Fruit fly (Drosophila melanogaster) whole organism, prepupa: Measurements from ENCODE around the gene Rpt6R.

Experiments used
- CG10631 ChIP-seq: fragments of 200-800 bp; sonication (Bioruptor generic); optimal IDR thresholded peaks from 2 replicates; lab custom pipeline; 2016; ENCODE audit warnings: missing biosample characterization, missing genetic modification characterization
- CG10669 ChIP-seq: fragments of 200-800 bp; sonication (Bioruptor generic); optimal IDR thresholded peaks from 3 replicates; lab custom pipeline; 2018; ENCODE audit warnings: missing biosample characterization, mild to moderate bottlenecking, missing genetic modification characterization, moderate library complexity
- CG11294 ChIP-seq: fragments of 200-800 bp; sonication (Bioruptor generic); IDR thresholded peaks from 2 replicates; pipeline ENCODE4 v1.3.6; 2022; ENCODE audit warnings: missing biosample characterization, missing genetic modification characterization
- CG11762 ChIP-seq: fragments of 200-800 bp; sonication (Bioruptor generic); optimal IDR thresholded peaks from 3 replicates; lab custom pipeline; 2016; ENCODE audit warnings: missing biosample characterization, missing genetic modification characterization; ENCODE audit not compliant: insufficient read depth
- CG11902 ChIP-seq: fragments of 200-800 bp; sonication (Bioruptor generic); optimal IDR thresholded peaks from 3 replicates; lab custom pipeline; 2016; ENCODE audit warnings: missing biosample characterization, missing genetic modification characterization
- CG15336 ChIP-seq: fragments of 200-800 bp; sonication (Bioruptor generic); IDR thresholded peaks from 2 replicates; pipeline ENCODE4 v1.3.6; 2022; ENCODE audit warnings: missing biosample characterization, missing genetic modification characterization
- CG32006 ChIP-seq: fragments of 200-800 bp; sonication (Bioruptor generic); optimal IDR thresholded peaks from 3 replicates; lab custom pipeline; 2017; ENCODE audit warnings: missing biosample characterization, mild to moderate bottlenecking, missing genetic modification characterization
- CG34406 ChIP-seq: fragments of 200-800 bp; sonication (Bioruptor generic); optimal IDR thresholded peaks from 3 replicates; lab custom pipeline; 2016; ENCODE audit warnings: missing biosample characterization, missing genetic modification characterization
- CG3919 ChIP-seq: fragments of 200-800 bp; sonication (Bioruptor generic); optimal IDR thresholded peaks from 3 replicates; lab custom pipeline; 2016; ENCODE audit warnings: missing biosample characterization, missing genetic modification characterization
- CG4318 ChIP-seq: fragments of 200-800 bp; sonication (Bioruptor generic); optimal IDR thresholded peaks from 3 replicates; lab custom pipeline; 2017; ENCODE audit warnings: missing biosample characterization, mild to moderate bottlenecking, missing genetic modification characterization
- CG6163 ChIP-seq: fragments of 200-800 bp; sonication (Bioruptor generic); IDR thresholded peaks from 3 replicates; pipeline ENCODE4 v1.3.6; 2022; ENCODE audit warnings: missing biosample characterization, missing genetic modification characterization
- CG6276 ChIP-seq: fragments of 200-800 bp; sonication (Bioruptor generic); optimal IDR thresholded peaks from 2 replicates; lab custom pipeline; 2017; ENCODE audit warnings: missing biosample characterization, mild to moderate bottlenecking, missing genetic modification characterization
- CG6792 ChIP-seq: fragments of 200-800 bp; sonication (Bioruptor generic); optimal IDR thresholded peaks from 3 replicates; lab custom pipeline; 2016; ENCODE audit warnings: missing biosample characterization, missing genetic modification characterization
- CG6808 ChIP-seq: fragments of 200-800 bp; sonication (Bioruptor generic); optimal IDR thresholded peaks from 3 replicates; lab custom pipeline; 2017; ENCODE audit warnings: missing biosample characterization, missing genetic modification characterization, mild to moderate bottlenecking, moderate library complexity, missing genetic modification reagents
- CG8119 ChIP-seq: fragments of 200-800 bp; sonication (Bioruptor generic); IDR thresholded peaks from 3 replicates; pipeline ENCODE4 v1.3.6; 2022; ENCODE audit warnings: missing biosample characterization, missing genetic modification characterization
- CG8632 ChIP-seq: fragments of 200-800 bp; sonication (Bioruptor generic); optimal IDR thresholded peaks from 3 replicates; lab custom pipeline; 2016; ENCODE audit warnings: missing biosample characterization, missing genetic modification characterization
- CG9139 ChIP-seq: fragments of 200-800 bp; sonication (Bioruptor generic); optimal IDR thresholded peaks from 3 replicates; lab custom pipeline; 2017; ENCODE audit warnings: missing biosample characterization, mild to moderate bottlenecking, missing genetic modification characterization
- Eip75B ChIP-seq: fragments of 200-800 bp; sonication (Bioruptor generic); optimal IDR thresholded peaks from 3 replicates; lab custom pipeline; 2016; ENCODE audit warnings: missing biosample characterization, missing genetic modification characterization
- Eip78C ChIP-seq: fragments of 200-800 bp; sonication (Bioruptor generic); peaks from one replicate; lab custom pipeline; 2016; ENCODE audit warnings: missing biosample characterization, missing genetic modification characterization
- Ets21C ChIP-seq: fragments of 200-800 bp; sonication (Bioruptor generic); optimal IDR thresholded peaks from 3 replicates; lab custom pipeline; 2016; ENCODE audit warnings: missing biosample characterization, missing genetic modification characterization
- Gug ChIP-seq: fragments of 200-800 bp; sonication (Bioruptor generic); IDR thresholded peaks from 2 replicates; pipeline ENCODE4 v1.3.6; 2022; ENCODE audit warnings: missing biosample characterization, missing genetic modification characterization
- Hr39 ChIP-seq: fragments of 200-800 bp; sonication (Bioruptor generic); optimal IDR thresholded peaks from 2 replicates; lab custom pipeline; 2016; ENCODE audit warnings: missing biosample characterization, missing genetic modification characterization
- Hr4 ChIP-seq: fragments of 200-800 bp; sonication (Bioruptor generic); optimal IDR thresholded peaks from 3 replicates; lab custom pipeline; 2016; ENCODE audit warnings: missing biosample characterization, missing genetic modification characterization
- Lpt ChIP-seq: fragments of 200-800 bp; sonication (Bioruptor generic); optimal IDR thresholded peaks from 3 replicates; lab custom pipeline; 2016; ENCODE audit warnings: missing biosample characterization, missing genetic modification characterization
- Met ChIP-seq: fragments of 200-800 bp; sonication (Bioruptor generic); optimal IDR thresholded peaks from 3 replicates; lab custom pipeline; 2016; ENCODE audit warnings: missing biosample characterization, missing genetic modification characterization
- OdsH ChIP-seq: fragments of 200-800 bp; sonication (Bioruptor generic); optimal IDR thresholded peaks from 3 replicates; lab custom pipeline; 2016; ENCODE audit warnings: missing biosample characterization, missing genetic modification characterization
- Smox ChIP-seq: fragments of 200-800 bp; sonication (Bioruptor generic); optimal IDR thresholded peaks from 3 replicates; lab custom pipeline; 2016; ENCODE audit warnings: missing biosample characterization, missing genetic modification characterization
- Sox102F ChIP-seq: fragments of 200-800 bp; sonication (Bioruptor generic); optimal IDR thresholded peaks from 2 replicates; lab custom pipeline; 2016; ENCODE audit warnings: missing biosample characterization, mild to moderate bottlenecking, missing genetic modification characterization
- Sox14 ChIP-seq: fragments of 200-800 bp; sonication (Bioruptor generic); optimal IDR thresholded peaks from 3 replicates; lab custom pipeline; 2016; ENCODE audit warnings: missing biosample characterization, missing genetic modification characterization
- Sox15 ChIP-seq: fragments of 200-800 bp; sonication (Bioruptor generic); optimal IDR thresholded peaks from 3 replicates; lab custom pipeline; 2016; ENCODE audit warnings: missing biosample characterization, missing genetic modification characterization
- acj6 ChIP-seq: fragments of 200-800 bp; sonication (Bioruptor generic); optimal IDR thresholded peaks from 3 replicates; lab custom pipeline; 2016; ENCODE audit warnings: missing biosample characterization, missing genetic modification characterization
- cyc ChIP-seq: fragments of 200-800 bp; sonication (Bioruptor generic); optimal IDR thresholded peaks from 3 replicates; lab custom pipeline; 2016; ENCODE audit warnings: missing biosample characterization, missing genetic modification characterization
- eg ChIP-seq: fragments of 200-800 bp; sonication (Bioruptor generic); IDR thresholded peaks from 3 replicates; pipeline ENCODE4 v1.3.6; 2022; ENCODE audit warnings: missing biosample characterization, missing genetic modification characterization
- esn ChIP-seq: fragments of 200-800 bp; sonication (Bioruptor generic); optimal IDR thresholded peaks from 2 replicates; lab custom pipeline; 2016; ENCODE audit warnings: missing biosample characterization, mild to moderate bottlenecking, missing genetic modification characterization, moderate library complexity
- fd85E ChIP-seq: fragments of 200-800 bp; sonication (Bioruptor generic); optimal IDR thresholded peaks from 3 replicates; lab custom pipeline; 2016; ENCODE audit warnings: missing biosample characterization, missing genetic modification characterization
- fkh ChIP-seq: fragments of 200-800 bp; sonication (Bioruptor generic); optimal IDR thresholded peaks from 3 replicates; lab custom pipeline; 2017; ENCODE audit warnings: missing biosample characterization, mild to moderate bottlenecking, missing genetic modification characterization, moderate library complexity
- lz ChIP-seq: fragments of 200-800 bp; sonication (Bioruptor generic); optimal IDR thresholded peaks from 3 replicates; lab custom pipeline; 2016; ENCODE audit warnings: missing biosample characterization, missing genetic modification characterization
- net ChIP-seq: fragments of 200-800 bp; sonication (Bioruptor generic); optimal IDR thresholded peaks from 3 replicates; lab custom pipeline; 2016; ENCODE audit warnings: missing biosample characterization, missing genetic modification characterization
- pdm3 ChIP-seq: fragments of 200-800 bp; sonication (Bioruptor generic); optimal IDR thresholded peaks from 3 replicates; lab custom pipeline; 2016; ENCODE audit warnings: missing biosample characterization, missing genetic modification characterization
- spab ChIP-seq: fragments of 200-800 bp; sonication (Bioruptor generic); optimal IDR thresholded peaks from 2 replicates; lab custom pipeline; 2017; ENCODE audit warnings: missing biosample characterization, mild to moderate bottlenecking, missing genetic modification characterization, missing genetic modification reagents
- ss ChIP-seq, 2 experiments: fragments of 200-800 bp; sonication (Bioruptor generic); optimal IDR thresholded peaks; 2 replicates in 1 of 2; 3 replicates in 1 of 2; lab custom pipeline; 2017 to 2018; ENCODE audit warnings: mild to moderate bottlenecking in 2 of 2, missing biosample characterization in 2 of 2, missing genetic modification characterization in 2 of 2, moderate library complexity in 1 of 2
- svp ChIP-seq: fragments of 200-800 bp; sonication (Bioruptor generic); peaks from one replicate; lab custom pipeline; 2016; ENCODE audit warnings: missing biosample characterization, missing genetic modification characterization
- topi ChIP-seq: fragments of 200-800 bp; sonication (Bioruptor generic); optimal IDR thresholded peaks from 3 replicates; lab custom pipeline; 2016; ENCODE audit warnings: missing biosample characterization, missing genetic modification characterization
- vri ChIP-seq: fragments of 200-800 bp; sonication (Bioruptor generic); optimal IDR thresholded peaks from 3 replicates; lab custom pipeline; 2016; ENCODE audit warnings: missing biosample characterization, mild to moderate bottlenecking, missing genetic modification characterization

The Rpt6R gene

dm6 chr3R:30567215-30567614 is 16.3 kb downstream of the Rpt6R start (continued):
- no peak for TF ChIP-seq vri (GFP tag; lab: Kevin White, UChicago)
- TF ChIP-seq lz (GFP tag; lab: Kevin White, UChicago): peak; percentile 29
- TF ChIP-seq fd85E (GFP tag; lab: Kevin White, UChicago): no peak
- peak; percentile 52 for TF ChIP-seq Hr4
- TF ChIP-seq Gug: peak; percentile 47
- peak; percentile 59 for TF ChIP-seq pdm3 (GFP tag; lab: Kevin White, UChicago)
- TF ChIP-seq CG8632 (GFP tag; lab: Kevin White, UChicago): no peak
- peak; percentile 75 for TF ChIP-seq CG6163
- TF ChIP-seq eg (GFP tag; lab: Robert Waterston, UW): peak; percentile 54; the same call in 2 of the 3 replicates
- TF ChIP-seq ss (GFP tag; optimal IDR thresholded peaks at IDR 0.05; lab: Kevin White, UChicago): no peak
- no peak for TF ChIP-seq CG9139 (GFP tag; lab: Kevin White, UChicago)
- no peak for TF ChIP-seq fkh (GFP tag; lab: Kevin White, UChicago)
- TF ChIP-seq CG11762 (GFP tag; lab: Kevin White, UChicago): peak; percentile 8
- TF ChIP-seq CG11294 (GFP tag; lab: Robert Waterston, UW): no peak; the same call in 1 of the 2 replicates
- TF ChIP-seq CG10669 (GFP tag; lab: Kevin White, UChicago): peak; percentile 29
- TF ChIP-seq Smox (GFP tag; lab: Kevin White, UChicago): peak; percentile 18
- TF ChIP-seq CG6808: no peak
- TF ChIP-seq, all 60 proteins: peak for 42

- TF ChIP-seq Lpt (GFP tag; lab: Kevin White, UChicago) (no peak), acj6 (GFP tag; lab: Kevin White, UChicago) (no peak), Sox102F (no peak), Eip75B (no peak), CG11902 (GFP tag; lab: Kevin White, UChicago) (no peak), Eip78C (GFP tag; lab: Kevin White, UChicago) (peak; percentile 3), Sox15 (no peak), CG6792 (GFP tag; lab: Kevin White, UChicago) (no peak)
These were observed 17.2 kb downstream of the Rpt6R start for dm6 chr3R:30566181-30566902.

- TF ChIP-seq esn (GFP tag; lab: Kevin White, UChicago) (peak; percentile 7), acj6 (GFP tag; lab: Kevin White, UChicago) (peak; percentile 22), CG32006 (peak; percentile 53), Eip75B (peak; percentile 29), vri (GFP tag; lab: Kevin White, UChicago) (peak; percentile 26), CG3919 (GFP tag; lab: Kevin White, UChicago) (peak; percentile 4), OdsH (GFP tag; lab: Kevin White, UChicago) (peak; percentile 36), cyc (GFP tag; lab: Kevin White, UChicago) (peak; percentile 9), CG6792 (GFP tag; lab: Kevin White, UChicago) (peak; percentile 1), CG4318 (GFP tag; lab: Kevin White, UChicago) (no peak), CG34406 (no peak), pdm3 (GFP tag; lab: Kevin White, UChicago) (peak; percentile 32), CG15336 (peak; percentile 54), svp (no peak), CG9139 (GFP tag; lab: Kevin White, UChicago) (no peak), lz (GFP tag; lab: Kevin White, UChicago) (no peak), Hr4 (peak; percentile 54), Ets21C (GFP tag; lab: Kevin White, UChicago) (no peak), CG8119 (GFP tag; lab: Robert Waterston, UW) (peak; percentile 52; the same call in 2 of the 3 replicates), CG6276 (peak; percentile 2), Hr39 (GFP tag; lab: Kevin White, UChicago) (peak; percentile 12), net (GFP tag; lab: Kevin White, UChicago) (peak; percentile 1), Smox (GFP tag; lab: Kevin White, UChicago) (peak; percentile 15), Eip78C (GFP tag; lab: Kevin White, UChicago) (peak; percentile 80), Met (GFP tag; lab: Kevin White, UChicago) (peak; percentile 21), topi (peak; percentile 9), CG10669 (GFP tag; lab: Kevin White, UChicago) (peak; percentile 14), spab (GFP tag; lab: Kevin White, UChicago) (no peak), CG10631 (GFP tag; lab: Kevin White, UChicago) (peak; percentile 5), Sox14 (peak; percentile 23), Sox102F (peak; percentile 33)
These were observed 19.0 kb downstream of the Rpt6R start for dm6 chr3R:30564479-30564878.
